Worm (Caenorhabditis elegans): ENCODE results near the gene C35D10.17.

DNA sequence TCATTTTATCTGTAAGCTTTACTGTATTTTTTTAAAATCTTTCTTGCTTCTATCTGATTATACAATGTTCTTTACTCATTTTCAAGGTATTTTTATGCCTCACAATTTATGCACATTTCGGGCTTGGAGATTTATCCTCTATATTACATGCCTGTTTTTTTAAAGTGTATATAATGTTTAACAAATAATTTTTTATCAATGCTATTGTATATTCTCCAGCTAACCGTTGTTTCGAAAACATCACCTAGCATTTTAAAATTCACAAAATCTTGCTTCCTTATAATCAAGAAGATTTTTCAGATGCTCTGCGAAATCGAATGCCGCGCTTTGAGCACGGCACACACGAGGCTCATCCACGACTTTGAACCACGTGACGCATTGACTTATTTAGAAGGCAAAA, 14.8 kb upstream of the C35D10.17 start, which contains the start of gene ced-4:
- TF ChIP-seq pha-4 (tag; optimal IDR thresholded peaks at IDR 0.05): no peak
- no peak for TF ChIP-seq ets-4 (GFP tag; optimal IDR thresholded peaks at IDR 0.05)
- TF ChIP-seq hmg-20 (GFP tag; IDR thresholded peaks at IDR 0.05): no peak
- no peak for TF ChIP-seq nfya-1 (tag; optimal IDR thresholded peaks at IDR 0.05; ENCODE audit: borderline replicate concordance, insufficient read depth)
- no peak for TF ChIP-seq snpc-4 (GFP tag; optimal IDR thresholded peaks at IDR 0.05)
- TF ChIP-seq snpc-4 (tag; optimal IDR thresholded peaks at IDR 0.05): no peak
- no peak for TF ChIP-seq F10E7.11 (tag; optimal IDR thresholded peaks at IDR 0.05)
- TF ChIP-seq ama-1 (optimal IDR thresholded peaks at IDR 0.05): no peak
- TF ChIP-seq ama-1 (GFP tag; optimal IDR thresholded peaks at IDR 0.05): no peak
- TF ChIP-seq unc-62 (GFP tag; optimal IDR thresholded peaks at IDR 0.05): no peak
- no peak for TF ChIP-seq ceh-79 (tag; optimal IDR thresholded peaks at IDR 0.05)
- TF ChIP-seq lin-35 (GFP tag; optimal IDR thresholded peaks at IDR 0.05): peak in 1 of 3 experiments; percentile 1
- no peak for TF ChIP-seq attf-6 (GFP tag; IDR thresholded peaks at IDR 0.05)
- TF ChIP-seq F49E8.2 (tag; optimal IDR thresholded peaks at IDR 0.05; ENCODE audit: insufficient read depth): no peak
- no peak for TF ChIP-seq madf-8 (GFP tag; conservative IDR thresholded peaks at IDR 0.05)

Data from whole organism, young adult.